Worm (Caenorhabditis elegans): ENCODE results near the gene nxf-1.

The nxf-1 gene

ce11 chrV:14380242-14380641 lies 34.6 kb downstream of the nxf-1 start:
- peak in 1 of 2 experiments; percentile 96 for TF ChIP-seq unc-62 (GFP tag; optimal IDR thresholded peaks at IDR 0.05 in 1 of 2)
- TF ChIP-seq unc-62 (tag; optimal IDR thresholded peaks at IDR 0.05), result no peak
- TF ChIP-seq nhr-10 (tag; optimal IDR thresholded peaks at IDR 0.05), result no peak
- TF ChIP-seq aha-1 (tag), result peak; percentile 37
- no peak for TF ChIP-seq ceh-62 (tag; optimal IDR thresholded peaks at IDR 0.05)

- TF ChIP-seq aha-1 (tag), result peak; percentile 68
- no peak for TF ChIP-seq tra-1 (GFP tag; IDR thresholded peaks at IDR 0.05)
Observed at ce11 chrV:14378986-14379385, 35.8 kb downstream of the nxf-1 start, which contains the start of gene npr-43. npr-43 (minus strand) TSS chrV:14379086.

DNA sequence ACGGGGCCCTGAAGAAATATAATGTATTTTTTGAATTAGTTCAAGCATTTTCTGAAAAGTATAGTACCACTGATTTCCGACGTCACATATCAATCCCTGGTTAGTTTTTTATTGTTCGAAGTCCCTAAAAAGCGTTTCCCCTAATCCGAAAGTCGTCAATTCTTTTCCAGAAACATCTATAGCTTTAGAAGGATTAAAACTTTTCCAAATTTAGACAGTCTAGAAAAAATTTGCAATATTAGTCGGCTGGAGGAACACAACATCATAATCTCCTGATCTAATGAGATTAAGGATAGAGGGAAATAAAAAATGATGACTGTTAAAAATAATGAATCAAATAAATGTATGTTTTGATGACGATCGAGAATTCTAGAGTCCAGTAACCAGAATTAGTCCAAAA lies 36.8 kb downstream of the nxf-1 start:
- TF ChIP-seq unc-130 (GFP tag; optimal IDR thresholded peaks at IDR 0.05), result no peak
- TF ChIP-seq unc-62 (GFP tag; optimal IDR thresholded peaks at IDR 0.05 in 1 of 2), result peak in 1 of 2 experiments; percentile 77
- no peak for TF ChIP-seq unc-62 (tag; optimal IDR thresholded peaks at IDR 0.05)

DNA sequence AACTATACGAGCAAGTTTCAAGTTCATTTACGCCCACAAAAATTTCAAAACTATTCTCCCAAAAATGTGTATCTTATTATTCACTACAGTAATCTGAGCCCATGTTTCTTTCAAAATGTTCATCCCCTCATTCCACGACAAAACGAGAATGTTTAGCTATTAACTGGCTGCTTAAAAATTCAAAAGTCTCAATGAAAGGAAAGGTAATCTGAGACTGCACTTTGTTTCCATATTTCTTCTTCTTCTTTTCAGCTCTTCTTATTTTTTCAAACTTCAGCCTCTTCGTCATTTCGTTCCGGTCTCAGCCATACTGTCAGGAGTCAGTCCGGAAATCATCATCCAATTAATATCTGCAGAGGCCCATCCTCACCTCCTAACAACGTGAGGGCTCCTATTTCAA lies 42.0 kb downstream of the nxf-1 start, which contains the start of gene unc-39:
Gene unc-39, plus strand, starts transcription at position 301 of the 400 bp plus-strand sequence.
- TF ChIP-seq aly-2 (tag; optimal IDR thresholded peaks at IDR 0.05), result no peak
- no peak for TF ChIP-seq rbr-2 (tag; optimal IDR thresholded peaks at IDR 0.05)
- no peak for TF ChIP-seq nhr-237 (tag; optimal IDR thresholded peaks at IDR 0.05)
- no peak for TF ChIP-seq sdz-12 (GFP tag; optimal IDR thresholded peaks at IDR 0.05)
- no peak for TF ChIP-seq hif-1 (tag; optimal IDR thresholded peaks at IDR 0.05)
- TF ChIP-seq ceh-82 (tag; optimal IDR thresholded peaks at IDR 0.05), result no peak
- no peak for TF ChIP-seq F44E2.7 (GFP tag; IDR thresholded peaks at IDR 0.05)
- no peak for TF ChIP-seq daf-16 (GFP tag; optimal IDR thresholded peaks at IDR 0.05)
- no peak for TF ChIP-seq daf-16 (tag; optimal IDR thresholded peaks at IDR 0.05)
- TF ChIP-seq F10B5.3 (tag; optimal IDR thresholded peaks at IDR 0.05), result no peak
- no peak for TF ChIP-seq nhr-25 (tag; optimal IDR thresholded peaks at IDR 0.05; ENCODE audit: borderline replicate concordance, insufficient read depth)

DNA sequence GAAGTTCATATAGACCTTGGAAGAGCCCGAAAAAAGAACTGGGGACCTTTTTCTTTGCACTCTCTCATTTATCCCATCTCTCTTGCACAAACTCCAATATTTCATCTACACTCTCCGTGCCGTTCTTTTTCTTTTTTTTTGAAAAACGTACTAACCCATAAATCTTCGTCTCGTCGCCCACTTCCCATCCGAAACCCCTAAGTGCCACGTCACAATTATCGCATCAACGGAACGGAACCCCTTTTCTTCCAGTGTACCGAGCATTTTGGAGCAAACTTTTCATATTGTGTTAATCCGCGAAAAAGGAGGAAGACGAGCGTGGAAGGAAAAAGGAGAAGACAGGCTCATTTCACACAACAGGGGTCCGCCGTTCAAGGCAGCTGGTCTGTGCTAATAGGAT lies 45.4 kb downstream of the nxf-1 start:
- no peak for TF ChIP-seq ztf-7 (tag; optimal IDR thresholded peaks at IDR 0.05)
- TF ChIP-seq skn-1 (tag; optimal IDR thresholded peaks at IDR 0.05), result no peak
- TF ChIP-seq ces-1 (GFP tag; optimal IDR thresholded peaks at IDR 0.05), result no peak
- no peak for TF ChIP-seq ctbp-1 (GFP tag; IDR thresholded peaks at IDR 0.05)
- TF ChIP-seq lsy-2 (tag; optimal IDR thresholded peaks at IDR 0.05), result peak in 1 of 2 experiments; percentile 32
- TF ChIP-seq mes-2 (tag; optimal IDR thresholded peaks at IDR 0.05; ENCODE audit: poor library complexity, severe bottlenecking), result no peak
- no peak for TF ChIP-seq dmd-9 (GFP tag; IDR thresholded peaks at IDR 0.05)
- peak; percentile 22 for TF ChIP-seq rbr-2 (tag; optimal IDR thresholded peaks at IDR 0.05)
- no peak for TF ChIP-seq lin-15B (tag; optimal IDR thresholded peaks at IDR 0.05)
- TF ChIP-seq unc-62 (GFP tag; optimal IDR thresholded peaks at IDR 0.05 in 1 of 2), result peak in 1 of 2 experiments; percentile 98
- no peak for TF ChIP-seq unc-62 (tag; optimal IDR thresholded peaks at IDR 0.05)
- no peak for TF ChIP-seq fkh-10 (GFP tag; optimal IDR thresholded peaks at IDR 0.05)
- no peak for TF ChIP-seq zfp-2 (tag; optimal IDR thresholded peaks at IDR 0.05)
- TF ChIP-seq vab-7 (GFP tag; IDR thresholded peaks at IDR 0.05), result 0 out of 2 replicates have a peak, but pooled peaks have one; percentile 25
- TF ChIP-seq nhr-6 (tag; optimal IDR thresholded peaks at IDR 0.05), result no peak
- no peak for TF ChIP-seq ceh-44 (GFP tag; IDR thresholded peaks at IDR 0.05)
- peak; percentile 78 for TF ChIP-seq ceh-20 (GFP tag; IDR thresholded peaks at IDR 0.05)
- no peak for TF ChIP-seq nhr-237 (tag; optimal IDR thresholded peaks at IDR 0.05)
- no peak for TF ChIP-seq hlh-30 (tag; optimal IDR thresholded peaks at IDR 0.05; ENCODE audit: insufficient read depth)
- TF ChIP-seq spr-1 (tag; optimal IDR thresholded peaks at IDR 0.05), result no peak
- no peak for TF ChIP-seq ceh-82 (tag; optimal IDR thresholded peaks at IDR 0.05)
- TF ChIP-seq D1046.2 (GFP tag; IDR thresholded peaks at IDR 0.05), result no peak
- no peak for TF ChIP-seq mxl-2 (GFP tag; conservative IDR thresholded peaks at IDR 0.05)
- no peak for TF ChIP-seq ztf-11 (tag; optimal IDR thresholded peaks at IDR 0.05)
- no peak for TF ChIP-seq saeg-2 (GFP tag; IDR thresholded peaks at IDR 0.05)
- no peak for TF ChIP-seq pha-4 (GFP tag; IDR thresholded peaks at IDR 0.05)
- TF ChIP-seq pha-4 (tag; optimal IDR thresholded peaks at IDR 0.05), result no peak
- no peak for TF ChIP-seq zfp-3 (GFP tag; conservative IDR thresholded peaks at IDR 0.05)
- TF ChIP-seq F37D6.2 (tag; optimal IDR thresholded peaks at IDR 0.05), result no peak
- TF ChIP-seq lir-3 (tag; optimal IDR thresholded peaks at IDR 0.05), result no peak
- no peak for TF ChIP-seq egl-27 (tag; optimal IDR thresholded peaks at IDR 0.05)
- TF ChIP-seq hlh-11 (tag; optimal IDR thresholded peaks at IDR 0.05), result no peak
